Fruit fly (Drosophila melanogaster) S2 (cell line): ENCODE measurements around the gene NimC3.

Experiments
- CG8478 ChIP-seq: fragments of >200 bp; optimal IDR thresholded peaks from 2 replicates; lab custom pipeline; 2018
- CTCF ChIP-seq, 2 experiments: fragments of >200 bp; optimal IDR thresholded peaks; 2 replicates each; lab custom pipeline; 2018

Gene NimC3

DNA sequence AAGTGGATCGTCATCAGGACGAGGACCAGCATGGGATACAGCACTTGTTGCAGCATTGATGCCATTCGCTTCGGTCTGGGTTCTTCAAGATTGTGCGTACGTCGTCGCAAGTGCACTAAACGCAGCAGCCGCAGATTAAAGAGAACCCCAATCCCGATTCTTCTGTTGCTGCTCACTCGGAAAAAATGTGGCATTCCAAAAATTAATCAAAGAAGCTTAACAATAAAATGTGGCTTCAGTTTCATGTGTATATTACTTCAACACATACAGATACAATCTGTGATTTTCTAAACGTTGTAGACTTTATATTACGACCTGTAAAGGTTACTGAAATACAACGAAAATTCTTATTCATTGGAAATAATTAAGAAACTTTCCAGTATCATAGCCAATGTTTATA, at the start of gene NimC3:
TSS of gene NimC3 (minus strand) at position 101 of the 400 bp plus-strand sequence.
- TF ChIP-seq CG8478 (lab: Kevin White, UChicago) (no peak), CTCF (optimal IDR thresholded peaks at IDR 0.05; lab: Kevin White, UChicago) (no peak)

DNA sequence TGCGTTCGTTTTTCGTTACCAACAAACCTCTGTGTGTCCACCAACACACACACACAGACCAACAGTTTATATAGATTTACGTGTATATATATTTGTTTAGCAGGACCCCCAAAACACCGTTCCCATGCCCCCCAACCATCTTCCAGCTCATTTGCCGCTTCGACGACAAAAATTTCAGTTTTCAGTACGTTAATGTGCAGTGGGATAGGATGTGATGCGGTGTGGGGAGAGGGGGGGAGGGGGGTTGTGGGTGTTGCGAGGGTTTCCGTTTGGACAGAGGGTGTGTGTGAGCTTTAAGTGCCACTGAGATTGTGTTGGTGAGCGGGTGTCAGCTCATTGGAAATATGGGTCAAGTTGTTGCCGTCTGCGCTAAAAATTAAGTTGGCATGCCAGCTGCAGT, 34.9 kb upstream of the NimC3 start:
- TF ChIP-seq CTCF (optimal IDR thresholded peaks at IDR 0.05; lab: Kevin White, UChicago): no peak
- TF ChIP-seq CG8478 (lab: Kevin White, UChicago): no peak

DNA sequence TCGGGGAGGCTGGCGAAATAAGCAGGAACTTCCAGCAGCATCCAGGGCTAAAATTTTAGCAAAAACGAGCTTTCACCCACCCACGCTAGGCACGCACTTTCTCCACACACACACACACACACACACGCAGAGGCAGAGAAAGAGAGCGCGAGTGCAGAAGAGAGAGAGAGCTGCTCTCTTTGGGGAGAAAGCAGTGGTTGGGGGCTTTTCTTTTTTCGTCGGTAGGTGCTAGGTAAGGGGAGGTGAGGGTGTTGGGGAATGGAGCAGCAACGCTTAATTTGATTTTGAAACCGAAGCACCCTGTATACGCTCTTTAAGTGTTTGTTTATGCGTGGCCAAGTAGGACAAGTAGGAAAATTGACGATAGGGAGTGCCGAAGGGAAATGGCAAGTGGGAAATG, 34.3 kb upstream of the NimC3 start:
- no peak for TF ChIP-seq CG8478 (lab: Kevin White, UChicago)
- no peak for TF ChIP-seq CTCF (optimal IDR thresholded peaks at IDR 0.05; lab: Kevin White, UChicago)

- TF ChIP-seq CG8478 (lab: Kevin White, UChicago) (no peak), CTCF (optimal IDR thresholded peaks at IDR 0.05; lab: Kevin White, UChicago) (no peak)
Measured at dm6 chr2L:14049958-14050357, 29.9 kb upstream of the NimC3 start.

- TF ChIP-seq CTCF (optimal IDR thresholded peaks at IDR 0.05; lab: Kevin White, UChicago) (no peak), CG8478 (lab: Kevin White, UChicago) (no peak)
Measured at dm6 chr2L:14047170-14047632, 27.2 kb upstream of the NimC3 start, which contains the start of gene NimC4. NimC4 (plus strand) TSS chr2L:14047582.

- TF ChIP-seq CG8478 (lab: Kevin White, UChicago): no peak
- TF ChIP-seq CTCF (optimal IDR thresholded peaks at IDR 0.05; lab: Kevin White, UChicago): no peak
Measured at dm6 chr2L:14045562-14046196, 25.7 kb upstream of the NimC3 start.

- no peak for TF ChIP-seq CTCF (optimal IDR thresholded peaks at IDR 0.05; lab: Kevin White, UChicago)
- TF ChIP-seq CG8478 (lab: Kevin White, UChicago): no peak
Measured at dm6 chr2L:14039936-14040483, 20.0 kb upstream of the NimC3 start, which contains the start of gene nAChRalpha5. nAChRalpha5 (plus strand) TSS chr2L:14040170.

DNA sequence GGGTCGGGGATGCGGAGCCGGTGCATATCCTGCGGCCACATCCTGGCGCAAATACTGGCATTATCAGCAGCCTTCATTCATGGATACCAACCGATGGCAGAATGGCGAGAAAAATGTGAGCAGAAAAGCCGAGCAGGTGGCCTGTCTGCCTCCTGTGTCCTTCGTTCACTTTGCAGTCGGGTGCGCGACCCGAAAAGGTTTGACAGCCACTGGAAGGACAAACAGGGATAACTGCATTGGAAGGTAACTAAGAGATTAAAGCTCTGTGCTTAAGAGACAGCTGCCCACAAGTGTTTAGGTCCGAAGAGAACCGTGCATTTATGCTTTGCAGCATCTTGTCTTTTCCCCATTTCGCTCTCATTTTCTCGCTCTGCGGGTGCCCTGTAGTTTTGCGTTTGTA, 18.7 kb upstream of the NimC3 start:
- no peak for TF ChIP-seq CG8478 (lab: Kevin White, UChicago)
- TF ChIP-seq CTCF (optimal IDR thresholded peaks at IDR 0.05; lab: Kevin White, UChicago): no peak

- no peak for TF ChIP-seq CTCF (optimal IDR thresholded peaks at IDR 0.05; lab: Kevin White, UChicago)
- no peak for TF ChIP-seq CG8478 (lab: Kevin White, UChicago)
Measured at dm6 chr2L:14031439-14031838, 11.4 kb upstream of the NimC3 start, which contains the start of gene CG18095. CG18095 (minus strand) TSS chr2L:14031539.

- no peak for TF ChIP-seq CTCF (optimal IDR thresholded peaks at IDR 0.05; lab: Kevin White, UChicago)
- no peak for TF ChIP-seq CG8478 (lab: Kevin White, UChicago)
Measured at dm6 chr2L:14029235-14029634, 9.2 kb upstream of the NimC3 start.

dm6 chr2L:14026778-14027177, 6.8 kb upstream of the NimC3 start, which contains the start of gene hll:
hll (plus strand) TSS chr2L:14027001.
- TF ChIP-seq CG8478 (lab: Kevin White, UChicago): no peak

DNA sequence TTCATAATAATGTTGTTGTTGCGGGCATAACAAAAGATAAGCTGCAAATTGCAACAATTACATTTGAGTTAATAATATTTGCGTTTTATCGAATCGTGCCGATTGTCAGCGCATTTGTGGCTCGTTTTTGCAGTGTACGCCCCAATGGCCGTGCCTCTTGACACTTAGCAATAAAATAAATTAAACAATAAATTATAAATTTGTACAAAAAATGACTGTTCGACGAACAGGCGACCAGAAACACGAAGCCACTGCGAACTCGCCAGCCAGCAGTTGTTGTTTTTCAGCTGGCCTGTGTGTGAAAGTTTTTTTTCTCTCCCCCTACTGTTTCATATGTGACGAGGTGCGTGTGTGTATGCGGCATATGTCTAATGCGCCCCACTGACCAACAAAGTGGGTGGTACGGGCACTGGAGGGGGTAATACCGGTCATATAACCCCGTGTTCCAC, 5.5 kb upstream of the NimC3 start:
- TF ChIP-seq CTCF (optimal IDR thresholded peaks at IDR 0.05; lab: Kevin White, UChicago) (no peak), CG8478 (lab: Kevin White, UChicago) (no peak)

DNA sequence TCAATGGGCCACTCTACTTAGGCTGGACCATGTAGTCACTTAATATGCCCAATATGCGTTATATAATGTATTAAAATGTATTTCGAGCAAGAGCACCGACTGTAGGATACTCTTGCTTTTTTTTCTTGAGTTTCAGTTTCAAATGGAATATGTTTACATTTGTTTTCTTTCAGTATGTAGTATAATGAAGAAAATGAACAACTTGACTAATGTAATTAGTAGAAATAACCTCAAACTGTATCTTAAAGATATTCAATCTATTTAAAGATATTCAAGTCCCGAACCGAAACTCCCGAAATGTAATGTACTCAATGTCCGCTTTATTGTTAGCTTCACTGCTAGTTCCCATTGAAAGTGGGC, 4.7 kb upstream of the NimC3 start:
- TF ChIP-seq CTCF (optimal IDR thresholded peaks at IDR 0.05; lab: Kevin White, UChicago) (no peak), CG8478 (lab: Kevin White, UChicago) (no peak)

- TF ChIP-seq CTCF (optimal IDR thresholded peaks at IDR 0.05; lab: Kevin White, UChicago): no peak
- no peak for TF ChIP-seq CG8478 (lab: Kevin White, UChicago)
Measured at dm6 chr2L:14024051-14024745, 4.2 kb upstream of the NimC3 start.
